Fruit fly (Drosophila melanogaster) whole organism, embryonic: ENCODE results near the gene Tom40.

ENCODE experiments used
- Atf6 ChIP-seq: fragments of 200-800 bp; sonication (Bioruptor generic); IDR thresholded peaks from 2 replicates; pipeline ENCODE4 v1.3.6; 2022; ENCODE audit warnings: missing biosample characterization, missing genetic modification characterization
- Awh ChIP-seq: fragments of 200-800 bp; sonication (Bioruptor generic); IDR thresholded peaks from 2 replicates; pipeline ENCODE4, ENCODE4 v1.3.6; 2022; ENCODE audit warnings: missing biosample characterization, missing genetic modification characterization
- Bgb ChIP-seq: fragments of 200-800 bp; sonication (Bioruptor generic); IDR thresholded peaks from 2 replicates; pipeline ENCODE4 v1.3.6; 2022; ENCODE audit warnings: missing biosample characterization, missing genetic modification characterization; ENCODE audit not compliant: partially characterized antibody
- C15 ChIP-seq: fragments of 200-800 bp; sonication (Bioruptor generic); IDR thresholded peaks from 3 replicates; pipeline ENCODE4 v1.3.6; 2022; ENCODE audit warnings: missing biosample characterization, missing genetic modification characterization
- CG10209 ChIP-seq: fragments of 200-800 bp; sonication (Bioruptor generic); optimal IDR thresholded peaks from 3 replicates; lab custom pipeline; 2017; ENCODE audit warnings: missing biosample characterization, mild to moderate bottlenecking, missing genetic modification characterization, missing genetic modification reagents
- CG10462 ChIP-seq: fragments of 200-800 bp; sonication (Bioruptor generic); optimal IDR thresholded peaks from 2 replicates; lab custom pipeline; 2016; ENCODE audit warnings: missing biosample characterization, missing genetic modification characterization
- CG11398 ChIP-seq: fragments of 200-800 bp; sonication (Bioruptor generic); optimal IDR thresholded peaks from 2 replicates; lab custom pipeline; 2016; ENCODE audit warnings: missing biosample characterization, missing genetic modification characterization
- CG12104 ChIP-seq: fragments of 200-800 bp; sonication (Bioruptor generic); optimal IDR thresholded peaks from 3 replicates; lab custom pipeline; 2016; ENCODE audit warnings: missing biosample characterization, missing genetic modification characterization
- CG13123 ChIP-seq: fragments of 200-800 bp; sonication (Bioruptor generic); optimal IDR thresholded peaks from 2 replicates; lab custom pipeline; 2016; ENCODE audit warnings: missing biosample characterization, missing genetic modification characterization
- CG16863 ChIP-seq: fragments of 200-800 bp; sonication (Bioruptor generic); optimal IDR thresholded peaks from 3 replicates; lab custom pipeline; 2016; ENCODE audit warnings: missing biosample characterization, missing genetic modification characterization
- CG17385 ChIP-seq: fragments of 200-800 bp; sonication (Bioruptor generic); optimal IDR thresholded peaks from 3 replicates; lab custom pipeline; 2018; ENCODE audit warnings: missing biosample characterization, mild to moderate bottlenecking, missing genetic modification characterization
- CG18764 ChIP-seq: fragments of 200-800 bp; sonication (Bioruptor generic); optimal IDR thresholded peaks from 3 replicates; lab custom pipeline; 2016; ENCODE audit warnings: missing biosample characterization, missing genetic modification characterization
- CG2875 ChIP-seq: fragments of 200-800 bp; sonication (Bioruptor generic); optimal IDR thresholded peaks from 2 replicates; lab custom pipeline; 2017; ENCODE audit warnings: missing biosample characterization, mild to moderate bottlenecking, missing genetic modification characterization, missing genetic modification reagents
- CG4820 ChIP-seq: fragments of 200-800 bp; sonication (Bioruptor generic); optimal IDR thresholded peaks from 3 replicates; lab custom pipeline; 2016; ENCODE audit warnings: missing biosample characterization, missing genetic modification characterization
- CG6654 ChIP-seq: fragments of 200-800 bp; sonication (Bioruptor generic); optimal IDR thresholded peaks from 2 replicates; lab custom pipeline; 2017; ENCODE audit warnings: missing biosample characterization, mild to moderate bottlenecking, missing genetic modification characterization
- CG7786 ChIP-seq: fragments of 200-800 bp; sonication (Bioruptor generic); optimal IDR thresholded peaks from 2 replicates; lab custom pipeline; 2016; ENCODE audit warnings: missing biosample characterization, missing genetic modification characterization
- CG7987 ChIP-seq: fragments of 200-800 bp; sonication (Bioruptor generic); optimal IDR thresholded peaks from 2 replicates; lab custom pipeline; 2018; ENCODE audit warnings: missing biosample characterization, mild to moderate bottlenecking, missing genetic modification characterization, moderate library complexity
- CG8281 ChIP-seq: fragments of 200-800 bp; sonication (Bioruptor generic); optimal IDR thresholded peaks from 2 replicates; lab custom pipeline; 2018; ENCODE audit warnings: missing biosample characterization, mild to moderate bottlenecking, missing genetic modification characterization, moderate library complexity
- CG9437 ChIP-seq: fragments of 200-800 bp; sonication (Bioruptor generic); optimal IDR thresholded peaks from 2 replicates; lab custom pipeline; 2018; ENCODE audit warnings: missing biosample characterization, mild to moderate bottlenecking, missing genetic modification characterization
- CHES-1-like ChIP-seq: fragments of 200-800 bp; sonication (Bioruptor generic); optimal IDR thresholded peaks from 2 replicates; lab custom pipeline; 2016; ENCODE audit warnings: missing biosample characterization, missing genetic modification characterization
- Camta ChIP-seq: fragments of 200-800 bp; sonication (Bioruptor generic); optimal IDR thresholded peaks from 2 replicates; lab custom pipeline; 2016; ENCODE audit warnings: missing biosample characterization, missing genetic modification characterization
- CoRest ChIP-seq: fragments of 200-800 bp; sonication (Bioruptor generic); optimal IDR thresholded peaks from 3 replicates; lab custom pipeline; 2018; ENCODE audit warnings: missing biosample characterization, mild to moderate bottlenecking, missing genetic modification characterization, moderate library complexity
- Dek ChIP-seq: fragments of 200-800 bp; sonication (Bioruptor generic); optimal IDR thresholded peaks from 3 replicates; lab custom pipeline; 2019; ENCODE audit warnings: missing biosample characterization, mild to moderate bottlenecking, missing genetic modification characterization, moderate library complexity
- Dfd ChIP-seq, 2 experiments: fragments of >200 bp; optimal IDR thresholded peaks; 2 replicates each; lab custom pipeline; 2017; ENCODE audit warnings: missing biosample characterization in 2 of 2, missing genetic modification characterization in 2 of 2
- Dref ChIP-seq: fragments of 200-800 bp; sonication (Bioruptor generic); IDR thresholded peaks from 2 replicates; pipeline ENCODE4 v1.3.6; 2022; ENCODE audit warnings: missing biosample characterization, missing genetic modification characterization
- GATAe ChIP-seq: fragments of 200-800 bp; sonication (Bioruptor generic); conservative IDR thresholded peaks from 2 replicates; pipeline ENCODE4 v1.3.6; 2022; ENCODE audit warnings: missing biosample characterization, missing genetic modification characterization
- HLH54F ChIP-seq: fragments of 200-800 bp; sonication (Bioruptor generic); optimal IDR thresholded peaks from 3 replicates; lab custom pipeline; 2016; ENCODE audit warnings: missing biosample characterization, missing genetic modification characterization
- Hsf ChIP-seq: fragments of 200-800 bp; sonication (Bioruptor generic); optimal IDR thresholded peaks from 3 replicates; lab custom pipeline; 2016; ENCODE audit warnings: missing biosample characterization, missing genetic modification characterization
- Jarid2 ChIP-seq: fragments of 200-800 bp; sonication (Bioruptor generic); optimal IDR thresholded peaks from 3 replicates; lab custom pipeline; 2017; ENCODE audit warnings: mild to moderate bottlenecking, missing biosample characterization, missing genetic modification reagents, missing genetic modification characterization
- NK7.1 ChIP-seq: fragments of 200-800 bp; sonication (Bioruptor generic); optimal IDR thresholded peaks from 3 replicates; lab custom pipeline; 2016; ENCODE audit warnings: missing biosample characterization, missing genetic modification characterization
- Sry-β ChIP-seq: fragments of 200-800 bp; sonication (Bioruptor generic); optimal IDR thresholded peaks from 2 replicates; lab custom pipeline; 2018; ENCODE audit warnings: missing biosample characterization, mild to moderate bottlenecking, missing genetic modification characterization, moderate library complexity
- Tbp ChIP-seq: fragments of >200 bp; optimal IDR thresholded peaks from 2 replicates; lab custom pipeline; 2018; ENCODE audit warnings: missing biosample characterization, missing genetic modification characterization
- abd-A ChIP-seq: fragments of 200-800 bp; sonication (Bioruptor generic); optimal IDR thresholded peaks from 3 replicates; lab custom pipeline; 2019; ENCODE audit warnings: missing biosample characterization, mild to moderate bottlenecking, missing genetic modification characterization, moderate library complexity
- al ChIP-seq: fragments of 200-800 bp; sonication (Bioruptor generic); IDR thresholded peaks from 2 replicates; pipeline ENCODE4 v1.3.6; 2022; ENCODE audit warnings: missing biosample characterization, missing genetic modification characterization
- amos ChIP-seq: fragments of 200-800 bp; sonication (Bioruptor generic); IDR thresholded peaks from 2 replicates; pipeline ENCODE4 v1.3.6; 2022; ENCODE audit warnings: missing biosample characterization, missing genetic modification characterization; ENCODE audit not compliant: partially characterized antibody
- bab2 ChIP-seq: fragments of 200-800 bp; sonication (Bioruptor generic); optimal IDR thresholded peaks from 2 replicates; lab custom pipeline; 2016; ENCODE audit warnings: missing biosample characterization, missing genetic modification characterization
- danr ChIP-seq: fragments of 200-800 bp; sonication (Bioruptor generic); IDR thresholded peaks from 2 replicates; pipeline ENCODE4 v1.3.6; 2022; ENCODE audit warnings: missing biosample characterization, missing genetic modification characterization
- ewg ChIP-seq: fragments of 200-800 bp; sonication (Bioruptor generic); optimal IDR thresholded peaks from 3 replicates; lab custom pipeline; 2017; ENCODE audit warnings: mild to moderate bottlenecking, missing biosample characterization, missing genetic modification reagents, missing genetic modification characterization
- gem ChIP-seq: fragments of 200-800 bp; sonication (Bioruptor generic); optimal IDR thresholded peaks from 2 replicates; lab custom pipeline; 2019; ENCODE audit warnings: missing biosample characterization, mild to moderate bottlenecking, missing genetic modification characterization, moderate library complexity
- jing ChIP-seq: fragments of 200-800 bp; sonication (Bioruptor generic); optimal IDR thresholded peaks from 2 replicates; lab custom pipeline; 2018; ENCODE audit warnings: missing biosample characterization, mild to moderate bottlenecking, missing genetic modification characterization
- knrl ChIP-seq: fragments of 200-800 bp; sonication (Bioruptor generic); IDR thresholded peaks from 3 replicates; pipeline ENCODE4 v1.3.6; 2022; ENCODE audit warnings: missing biosample characterization, missing genetic modification characterization; ENCODE audit not compliant: partially characterized antibody
- odd ChIP-seq: fragments of 200-800 bp; sonication (Bioruptor generic); optimal IDR thresholded peaks from 2 replicates; lab custom pipeline; 2017; ENCODE audit warnings: missing biosample characterization, mild to moderate bottlenecking, missing genetic modification characterization
- pan ChIP-seq, 4 experiments: fragments of >200 bp in 3 of 4; fragments of 200-800 bp in 1 of 4; sonication (Bioruptor generic) in 1 of 4; optimal IDR thresholded peaks in 3 of 4; IDR thresholded peaks in 1 of 4; 2 replicates each; pipeline versions ENCODE4 v1.3.6 to Lab custom; 2017 to 2022; ENCODE audit warnings: missing biosample characterization in 2 of 4, missing genetic modification characterization in 2 of 4, mixed read lengths in 1 of 4
- pros ChIP-seq: fragments of 200-800 bp; sonication (Bioruptor generic); optimal IDR thresholded peaks from 3 replicates; lab custom pipeline; 2019; ENCODE audit warnings: missing biosample characterization, mild to moderate bottlenecking, missing genetic modification characterization, moderate library complexity
- rib ChIP-seq: fragments of 200-800 bp; sonication (Bioruptor generic); IDR thresholded peaks from 2 replicates; pipeline ENCODE4 v1.3.6; 2022; ENCODE audit warnings: missing biosample characterization, missing genetic modification characterization
- slp2 ChIP-seq: fragments of 200-800 bp; sonication (Bioruptor generic); optimal IDR thresholded peaks from 2 replicates; lab custom pipeline; 2016; ENCODE audit warnings: missing biosample characterization, missing genetic modification characterization
- ssp ChIP-seq: fragments of 200-800 bp; sonication (Bioruptor generic); IDR thresholded peaks from 2 replicates; pipeline ENCODE4 v1.3.6; 2022; ENCODE audit warnings: missing biosample characterization, missing genetic modification characterization
- tap ChIP-seq: fragments of 200-800 bp; optimal IDR thresholded peaks from 3 replicates; lab custom pipeline; 2019; ENCODE audit warnings: missing biosample characterization, mild to moderate bottlenecking, missing genetic modification characterization, moderate library complexity
- toy ChIP-seq: fragments of 200-800 bp; sonication (Bioruptor generic); IDR thresholded peaks from 2 replicates; pipeline ENCODE4 v1.3.6; 2022; ENCODE audit warnings: missing biosample characterization, missing genetic modification characterization
- vnd ChIP-seq: fragments of 200-800 bp; sonication (Bioruptor generic); IDR thresholded peaks from 3 replicates; pipeline ENCODE4 v1.3.6; 2022; ENCODE audit warnings: missing biosample characterization, missing genetic modification characterization; ENCODE audit not compliant: partially characterized antibody
- yki ChIP-seq: fragments of >200 bp; optimal IDR thresholded peaks from 3 replicates; lab custom pipeline; 2018

Gene Tom40

DNA sequence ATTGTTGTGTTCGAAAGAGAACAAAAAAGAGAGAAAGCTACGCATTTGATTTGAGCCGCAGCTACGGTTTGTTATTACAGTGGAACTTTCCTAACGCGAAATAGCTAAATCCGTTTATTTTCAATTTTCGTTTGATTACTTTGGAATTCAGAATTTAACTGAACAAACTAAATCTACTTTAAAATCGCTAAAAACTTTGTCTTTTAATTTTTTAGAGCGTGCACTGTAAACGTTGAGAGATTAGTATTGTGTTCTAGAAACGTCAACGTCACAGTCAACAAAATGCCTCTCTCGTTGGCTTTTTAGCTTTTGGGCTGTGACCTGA lies 44.0 kb upstream of the Tom40 start (continued):
- TF ChIP-seq HLH54F (GFP tag; lab: Kevin White, UChicago) (peak; percentile 65), ewg (GFP tag; lab: Kevin White, UChicago) (peak; percentile 29), toy (no peak), Tbp (GFP tag; lab: Kevin White, UChicago) (no peak), al (GFP tag; lab: Robert Waterston, UW) (peak; percentile 65), tap (tag; lab: Kevin White, UChicago) (peak; percentile 48), slp2 (peak; percentile 48), NK7.1 (peak; percentile 3), CG11398 (GFP tag; lab: Kevin White, UChicago) (peak; percentile 33), Atf6 (peak; percentile 92), CG9437 (GFP tag; lab: Kevin White, UChicago) (no peak), Awh (GFP tag; lab: Robert Waterston, UW) (peak; percentile 75), bab2 (peak; percentile 66), ssp (peak; percentile 40), rib (no peak), amos (GFP tag; lab: Robert Waterston, UW) (no peak), Hsf (GFP tag; lab: Kevin White, UChicago) (peak; percentile 76), CG17385 (GFP tag; lab: Kevin White, UChicago) (no peak), CG12104 (GFP tag; lab: Kevin White, UChicago) (peak; percentile 3), CG13123 (GFP tag; lab: Kevin White, UChicago) (peak; percentile 25), C15 (GFP tag; lab: Robert Waterston, UW) (0 out of 3 replicates have a peak, but pooled peaks have one; percentile 28), CG6654 (GFP tag; lab: Kevin White, UChicago) (no peak), CG4820 (peak; percentile 15), Dfd (GFP tag; optimal IDR thresholded peaks at IDR 0.05; lab: Kevin White, UChicago) (no peak), vnd (GFP tag; lab: Robert Waterston, UW) (no peak), CG16863 (GFP tag; lab: Kevin White, UChicago) (peak; percentile 35), CHES-1-like (peak; percentile 88), abd-A (no peak), knrl (no peak), jing (peak; percentile 27), CG7987 (no peak), CG10462 (no peak), Jarid2 (GFP tag; lab: Kevin White, UChicago) (no peak), pan (optimal IDR thresholded peaks at IDR 0.05; lab: Kevin White, UChicago) (no peak), pan (GFP tag; optimal IDR thresholded peaks at IDR 0.05 in 1 of 2, IDR thresholded peaks at IDR 0.05 in 1 of 2) (peak in 1 of 2 experiments; percentile 78), Bgb (GFP tag; lab: Robert Waterston, UW) (no peak), CG2875 (GFP tag; lab: Kevin White, UChicago) (peak; percentile 2), danr (GFP tag; lab: Robert Waterston, UW) (no peak), pros (no peak), CG10209 (GFP tag; lab: Kevin White, UChicago) (peak; percentile 57), Sry-β (GFP tag; lab: Kevin White, UChicago) (no peak), Camta (GFP tag; lab: Kevin White, UChicago) (peak; percentile 61), Dref (GFP tag; lab: Robert Waterston, UW) (no peak), CG18764 (GFP tag; lab: Kevin White, UChicago) (peak; percentile 28), yki (lab: Kevin White, UChicago) (no peak), CG8281 (peak; percentile 15), Dek (peak; percentile 79), CoRest (peak; percentile 67), gem (tag; lab: Kevin White, UChicago) (peak; percentile 82), GATAe (GFP tag; lab: Robert Waterston, UW) (no peak), odd (GFP tag; lab: Kevin White, UChicago) (no peak), CG7786 (GFP tag; lab: Kevin White, UChicago) (peak; percentile 75)
